Fruit fly (Drosophila melanogaster) whole organism, embryonic: ENCODE results near the gene Obp99b.

Experiments
- Abd-B ChIP-seq: fragments of 200-800 bp; sonication (Bioruptor generic); optimal IDR thresholded peaks from 2 replicates; lab custom pipeline; 2018; ENCODE audit warnings: missing biosample characterization, mild to moderate bottlenecking, missing genetic modification characterization, moderate library complexity
- B-H2 ChIP-seq: fragments of 200-800 bp; sonication (Bioruptor generic); optimal IDR thresholded peaks from 2 replicates; lab custom pipeline; 2018; ENCODE audit warnings: missing biosample characterization, mild to moderate bottlenecking, missing genetic modification characterization
- CG10543 ChIP-seq: fragments of 200-800 bp; sonication (Bioruptor generic); optimal IDR thresholded peaks from 3 replicates; lab custom pipeline; 2017; ENCODE audit warnings: missing biosample characterization, mild to moderate bottlenecking, missing genetic modification characterization, moderate library complexity
- CG11560 ChIP-seq: fragments of 200-800 bp; sonication (Bioruptor generic); IDR thresholded peaks from 3 replicates; pipeline ENCODE4 v1.3.6; 2022; ENCODE audit warnings: missing biosample characterization, missing genetic modification characterization
- CG13424 ChIP-seq: fragments of 200-800 bp; sonication (Bioruptor generic); optimal IDR thresholded peaks from 2 replicates; lab custom pipeline; 2019; ENCODE audit warnings: missing biosample characterization, mild to moderate bottlenecking, missing genetic modification characterization, moderate library complexity
- CG15269 ChIP-seq: fragments of 200-800 bp; sonication (Bioruptor generic); optimal IDR thresholded peaks from 2 replicates; lab custom pipeline; 2018; ENCODE audit warnings: missing biosample characterization, mild to moderate bottlenecking, missing genetic modification characterization, moderate library complexity
- CG17186 ChIP-seq: fragments of 200-800 bp; sonication (Bioruptor generic); optimal IDR thresholded peaks from 3 replicates; lab custom pipeline; 2017; ENCODE audit warnings: missing biosample characterization, missing genetic modification reagents, missing genetic modification characterization
- CG17385 ChIP-seq: fragments of 200-800 bp; sonication (Bioruptor generic); optimal IDR thresholded peaks from 3 replicates; lab custom pipeline; 2018; ENCODE audit warnings: missing biosample characterization, mild to moderate bottlenecking, missing genetic modification characterization
- CG3065 ChIP-seq: fragments of 200-800 bp; sonication (Bioruptor generic); optimal IDR thresholded peaks from 2 replicates; lab custom pipeline; 2016; ENCODE audit warnings: missing biosample characterization, missing genetic modification characterization
- CG4424 ChIP-seq: fragments of 200-800 bp; sonication (Bioruptor generic); optimal IDR thresholded peaks from 3 replicates; lab custom pipeline; 2016; ENCODE audit warnings: missing biosample characterization, missing genetic modification characterization
- CG4730 ChIP-seq: fragments of 200-800 bp; sonication (Bioruptor generic); IDR thresholded peaks from 2 replicates; pipeline ENCODE4 v1.3.6; 2022; ENCODE audit warnings: missing biosample characterization, missing genetic modification characterization
- CG6272 ChIP-seq: fragments of 200-800 bp; sonication (Bioruptor generic); IDR thresholded peaks from 2 replicates; pipeline ENCODE4 v1.3.6; 2022; ENCODE audit warnings: missing biosample characterization, missing genetic modification characterization
- CG7963 ChIP-seq: fragments of 200-800 bp; sonication (Bioruptor generic); IDR thresholded peaks from 3 replicates; pipeline ENCODE4 v1.3.6; 2022; ENCODE audit warnings: missing biosample characterization, missing genetic modification characterization; ENCODE audit not compliant: partially characterized antibody
- CG9817 ChIP-seq: fragments of 200-800 bp; sonication (Bioruptor generic); optimal IDR thresholded peaks from 2 replicates; lab custom pipeline; 2018; ENCODE audit warnings: missing biosample characterization, mild to moderate bottlenecking, missing genetic modification characterization, moderate library complexity
- Dll ChIP-seq: fragments of 200-800 bp; sonication (Bioruptor generic); IDR thresholded peaks from 4 replicates; pipeline ENCODE4 v1.3.6; 2022; ENCODE audit warnings: missing biosample characterization, missing genetic modification characterization; ENCODE audit not compliant: partially characterized antibody
- E2f2 ChIP-seq: fragments of 200-800 bp; sonication (Bioruptor generic); IDR thresholded peaks from 2 replicates; pipeline ENCODE4 v1.3.6; 2022; ENCODE audit warnings: missing biosample characterization, missing genetic modification characterization
- HLH4C ChIP-seq: fragments of 200-800 bp; sonication (Bioruptor generic); IDR thresholded peaks from 3 replicates; pipeline ENCODE4 v1.3.6; 2022; ENCODE audit warnings: missing biosample characterization, missing genetic modification characterization; ENCODE audit not compliant: partially characterized antibody
- Hey ChIP-seq: fragments of 200-800 bp; sonication (Bioruptor generic); optimal IDR thresholded peaks from 3 replicates; lab custom pipeline; 2018; ENCODE audit warnings: missing biosample characterization, mild to moderate bottlenecking, missing genetic modification characterization
- Hsf ChIP-seq: fragments of 200-800 bp; sonication (Bioruptor generic); optimal IDR thresholded peaks from 3 replicates; lab custom pipeline; 2016; ENCODE audit warnings: missing biosample characterization, missing genetic modification characterization
- Nf-YB ChIP-seq: fragments of 200-800 bp; sonication (Bioruptor generic); optimal IDR thresholded peaks from 3 replicates; lab custom pipeline; 2019; ENCODE audit warnings: missing biosample characterization, mild to moderate bottlenecking, missing genetic modification characterization, moderate library complexity
- Nf-YC ChIP-seq: fragments of 200-800 bp; optimal IDR thresholded peaks from 3 replicates; lab custom pipeline; 2019; ENCODE audit warnings: missing biosample characterization, mild to moderate bottlenecking, missing genetic modification characterization, moderate library complexity
- Ptx1 ChIP-seq: fragments of 200-800 bp; sonication (Bioruptor generic); IDR thresholded peaks from 2 replicates; pipeline ENCODE4 v1.3.6; 2022; ENCODE audit warnings: missing biosample characterization, missing genetic modification characterization
- Side ChIP-seq: fragments of 200-800 bp; sonication (Bioruptor generic); optimal IDR thresholded peaks from 2 replicates; lab custom pipeline; 2016; ENCODE audit warnings: missing biosample characterization, missing genetic modification characterization
- Six4 ChIP-seq: fragments of 200-800 bp; sonication (Bioruptor generic); optimal IDR thresholded peaks from 2 replicates; lab custom pipeline; 2016; ENCODE audit warnings: missing biosample characterization, missing genetic modification characterization
- Trl ChIP-seq, 3 experiments: fragments of >200 bp in 2 of 3; fragments of 200-800 bp in 1 of 3; sonication (Bioruptor generic) in 1 of 3; optimal IDR thresholded peaks; 2 replicates in 1 of 3; 3 replicates in 2 of 3; lab custom pipeline; 2016 to 2017; ENCODE audit warnings: missing biosample characterization in 1 of 3, missing genetic modification characterization in 1 of 3
- Vsx1 ChIP-seq: fragments of 200-800 bp; sonication (Bioruptor generic); optimal IDR thresholded peaks from 2 replicates; lab custom pipeline; 2017; ENCODE audit warnings: missing biosample characterization, mild to moderate bottlenecking, missing genetic modification characterization, missing genetic modification reagents
- Xrp1 ChIP-seq: fragments of 200-800 bp; sonication (Bioruptor generic); IDR thresholded peaks from 2 replicates; pipeline ENCODE4 v1.3.6; 2022; ENCODE audit warnings: missing biosample characterization, missing genetic modification characterization
- YL-1 ChIP-seq: fragments of 200-800 bp; sonication (Bioruptor generic); optimal IDR thresholded peaks from 3 replicates; lab custom pipeline; 2017; ENCODE audit warnings: missing biosample characterization, mild to moderate bottlenecking, missing genetic modification characterization
- aop ChIP-seq: fragments of 200-800 bp; sonication (Bioruptor generic); IDR thresholded peaks from 2 replicates; pipeline ENCODE4 v1.3.6; 2022; ENCODE audit warnings: missing biosample characterization, missing genetic modification characterization
- ase ChIP-seq: fragments of 200-800 bp; sonication (Bioruptor generic); IDR thresholded peaks from 3 replicates; pipeline ENCODE4 v1.3.6; 2022; ENCODE audit warnings: missing biosample characterization, missing genetic modification characterization
- bab2 ChIP-seq: fragments of 200-800 bp; sonication (Bioruptor generic); optimal IDR thresholded peaks from 2 replicates; lab custom pipeline; 2016; ENCODE audit warnings: missing biosample characterization, missing genetic modification characterization
- br ChIP-seq: fragments of >200 bp; optimal IDR thresholded peaks from 2 replicates; lab custom pipeline; 2017
- danr ChIP-seq: fragments of 200-800 bp; sonication (Bioruptor generic); IDR thresholded peaks from 2 replicates; pipeline ENCODE4 v1.3.6; 2022; ENCODE audit warnings: missing biosample characterization, missing genetic modification characterization
- dmrt11E ChIP-seq: fragments of 200-800 bp; sonication (Bioruptor generic); optimal IDR thresholded peaks from 3 replicates; lab custom pipeline; 2018; ENCODE audit warnings: missing biosample characterization, mild to moderate bottlenecking, missing genetic modification characterization, moderate library complexity
- dpn ChIP-seq, 2 experiments: fragments of 200-800 bp; sonication (Bioruptor generic); optimal IDR thresholded peaks; 3 replicates each; lab custom pipeline; 2016; ENCODE audit warnings: missing biosample characterization in 2 of 2, missing genetic modification characterization in 2 of 2
- ems ChIP-seq: fragments of 200-800 bp; sonication (Bioruptor generic); optimal IDR thresholded peaks from 3 replicates; lab custom pipeline; 2016; ENCODE audit warnings: missing biosample characterization, missing genetic modification characterization
- gem ChIP-seq: fragments of 200-800 bp; sonication (Bioruptor generic); optimal IDR thresholded peaks from 2 replicates; lab custom pipeline; 2019; ENCODE audit warnings: missing biosample characterization, mild to moderate bottlenecking, missing genetic modification characterization, moderate library complexity
- gro ChIP-seq: fragments of 200-800 bp; sonication (Bioruptor generic); optimal IDR thresholded peaks from 2 replicates; lab custom pipeline; 2016; ENCODE audit warnings: missing biosample characterization, missing genetic modification characterization
- gsb-n ChIP-seq: fragments of 200-800 bp; sonication (Bioruptor generic); optimal IDR thresholded peaks from 3 replicates; lab custom pipeline; 2018; ENCODE audit warnings: missing biosample characterization, mild to moderate bottlenecking, missing genetic modification characterization
- hb ChIP-seq: fragments of 200-800 bp; sonication (Bioruptor generic); IDR thresholded peaks from 3 replicates; pipeline ENCODE4 v1.3.6; 2022; ENCODE audit warnings: missing biosample characterization, missing genetic modification characterization; ENCODE audit not compliant: partially characterized antibody
- her ChIP-seq: fragments of 200-800 bp; sonication (Bioruptor generic); optimal IDR thresholded peaks from 2 replicates; lab custom pipeline; 2016; ENCODE audit warnings: missing biosample characterization, missing genetic modification characterization
- hkb ChIP-seq, 2 experiments: fragments of 200-800 bp in 1 of 2; fragments of >200 bp in 1 of 2; sonication (Bioruptor generic) in 1 of 2; IDR thresholded peaks in 1 of 2; optimal IDR thresholded peaks in 1 of 2; 2 replicates each; pipeline versions ENCODE4 v1.3.6 to Lab custom; 2017 to 2022; ENCODE audit warnings: missing biosample characterization in 1 of 2, missing genetic modification characterization in 1 of 2
- oc ChIP-seq: fragments of 200-800 bp; sonication (Bioruptor generic); optimal IDR thresholded peaks from 2 replicates; lab custom pipeline; 2018; ENCODE audit warnings: missing biosample characterization, mild to moderate bottlenecking, missing genetic modification characterization, moderate library complexity
- pnt ChIP-seq: fragments of 200-800 bp; sonication (Bioruptor generic); optimal IDR thresholded peaks from 3 replicates; lab custom pipeline; 2016; ENCODE audit warnings: missing biosample characterization, missing genetic modification characterization
- prd ChIP-seq, 3 experiments: fragments of >200 bp in 2 of 3; fragments of 200-800 bp in 1 of 3; sonication (Bioruptor generic) in 1 of 3; optimal IDR thresholded peaks in 2 of 3; IDR thresholded peaks in 1 of 3; 2 replicates in 2 of 3; 3 replicates in 1 of 3; pipeline versions ENCODE4 v1.3.6 to Lab custom; 2017 to 2022; ENCODE audit warnings: missing biosample characterization in 1 of 3, missing genetic modification characterization in 1 of 3
- row ChIP-seq: fragments of 200-800 bp; sonication (Bioruptor generic); IDR thresholded peaks from 3 replicates; pipeline ENCODE4 v1.3.6; 2022; ENCODE audit warnings: missing biosample characterization, missing genetic modification characterization
- sens ChIP-seq: fragments of 200-800 bp; sonication (Bioruptor generic); peaks from one replicate; lab custom pipeline; 2016; ENCODE audit warnings: missing biosample characterization, missing genetic modification characterization
- sug ChIP-seq: fragments of 200-800 bp; optimal IDR thresholded peaks from 2 replicates; lab custom pipeline; 2019; ENCODE audit warnings: missing biosample characterization, mild to moderate bottlenecking, missing genetic modification characterization, moderate library complexity
- trem ChIP-seq: fragments of 200-800 bp; optimal IDR thresholded peaks from 3 replicates; lab custom pipeline; 2019; ENCODE audit warnings: missing biosample characterization, mild to moderate bottlenecking, missing genetic modification characterization, moderate library complexity

Obp99b gene

dm6 chr3R:29701739-29702138, 15.0 kb downstream of the Obp99b start:
- no peak for TF ChIP-seq trem (tag; lab: Kevin White, UChicago)
- no peak for TF ChIP-seq CG7963 (GFP tag; lab: Robert Waterston, UW)
- no peak for TF ChIP-seq row (GFP tag; lab: Robert Waterston, UW)
- TF ChIP-seq ems: no peak
- no peak for TF ChIP-seq Hsf
- peak; percentile 50 for TF ChIP-seq Nf-YC (tag; lab: Kevin White, UChicago)
- TF ChIP-seq oc: no peak
- TF ChIP-seq Nf-YB: peak; percentile 75

dm6 chr3R:29699220-29699619, 17.5 kb downstream of the Obp99b start:
- TF ChIP-seq CG4730 (GFP tag; lab: Robert Waterston, UW) (no peak), Ptx1 (peak; percentile 72), gsb-n (tag; lab: Kevin White, UChicago) (peak; percentile 46), sug (no peak), CG15269 (no peak), aop (0 out of 2 replicates have a peak, but pooled peaks have one; percentile 11), CG6272 (GFP tag; lab: Robert Waterston, UW) (peak; percentile 39; the same call in 1 of the 2 replicates), CG17385 (GFP tag; lab: Kevin White, UChicago) (no peak), ems (no peak), CG17186 (no peak), Hey (no peak), Abd-B (GFP tag; lab: Kevin White, UChicago) (no peak), CG13424 (tag; lab: Kevin White, UChicago) (peak; percentile 18), CG10543 (no peak), dpn (GFP tag; optimal IDR thresholded peaks at IDR 0.05; lab: Kevin White, UChicago) (peak in 1 of 2 experiments; percentile 28), danr (GFP tag; lab: Robert Waterston, UW) (peak; percentile 52; the same call in 1 of the 2 replicates), Trl (optimal IDR thresholded peaks at IDR 0.05; lab: Kevin White, UChicago) (no peak), Trl (GFP tag; optimal IDR thresholded peaks at IDR 0.05; lab: Kevin White, UChicago) (peak; percentile 51), Dll (GFP tag; lab: Robert Waterston, UW) (no peak), YL-1 (no peak), sens (GFP tag; lab: Kevin White, UChicago) (peak; percentile 83), Side (GFP tag; lab: Kevin White, UChicago) (peak; percentile 11), dmrt11E (tag; lab: Kevin White, UChicago) (peak; percentile 37), Six4 (GFP tag; lab: Kevin White, UChicago) (no peak), Vsx1 (GFP tag; lab: Kevin White, UChicago) (no peak), CG4424 (GFP tag; lab: Kevin White, UChicago) (peak; percentile 45), CG3065 (GFP tag; lab: Kevin White, UChicago) (no peak), hkb (optimal IDR thresholded peaks at IDR 0.05; lab: Kevin White, UChicago) (no peak), hkb (GFP tag; IDR thresholded peaks at IDR 0.05; lab: Robert Waterston, UW) (peak; percentile 49), prd (optimal IDR thresholded peaks at IDR 0.05; lab: Kevin White, UChicago) (no peak), prd (GFP tag; IDR thresholded peaks at IDR 0.05; lab: Robert Waterston, UW) (peak; percentile 63), her (no peak), br (lab: Kevin White, UChicago) (no peak), CG9817 (tag; lab: Kevin White, UChicago) (no peak), gem (tag; lab: Kevin White, UChicago) (peak; percentile 73), CG11560 (tag; lab: Robert Waterston, UW) (no peak), Xrp1 (peak; percentile 84), gro (GFP tag; lab: Kevin White, UChicago) (no peak), ase (GFP tag; lab: Robert Waterston, UW) (0 out of 3 replicates have a peak, but pooled peaks have one; percentile 19), bab2 (peak; percentile 37), HLH4C (GFP tag; lab: Robert Waterston, UW) (no peak), B-H2 (GFP tag; lab: Kevin White, UChicago) (no peak), E2f2 (GFP tag; lab: Robert Waterston, UW) (0 out of 2 replicates have a peak, but pooled peaks have one; percentile 8), pnt (peak; percentile 70), hb (GFP tag; lab: Robert Waterston, UW) (no peak)
